Worm (Caenorhabditis elegans): ENCODE data around the gene perm-3.

- TF ChIP-seq cog-1 (tag; optimal IDR thresholded peaks at IDR 0.05): no peak
- no peak for TF ChIP-seq klf-2 (GFP tag; conservative IDR thresholded peaks at IDR 0.05)
- no peak for TF ChIP-seq ref-1 (GFP tag; conservative IDR thresholded peaks at IDR 0.05)
- no peak for TF ChIP-seq ztf-29 (GFP tag; IDR thresholded peaks at IDR 0.05)
- TF ChIP-seq ztf-23 (GFP tag; IDR thresholded peaks at IDR 0.05): no peak
Observed at ce11 chrIV:5415696-5416095, 21.1 kb upstream of the perm-3 start, which contains the start of gene spp-7.
